Worm (Caenorhabditis elegans) whole organism, L3 larva: Measurements from ENCODE around the gene C49C3.21.
A peak's percentile ranks its signal among the peaks of the same experiment; 100 is the strongest.

Source experiments
- R02D3.7 ChIP-seq: fragments of 150-350 bp; optimal IDR thresholded peaks from 2 replicates; lab custom pipeline; 2014; ENCODE audit warnings: missing biosample characterization, missing genetic modification characterization
- ama-1 ChIP-seq: fragments of 150-350 bp; optimal IDR thresholded peaks from 2 replicates; lab custom pipeline; 2018
- ceh-28 ChIP-seq: fragments of 150-350 bp; optimal IDR thresholded peaks from 2 replicates; lab custom pipeline; 2014; ENCODE audit warnings: missing biosample characterization, missing genetic modification reagents, missing genetic modification characterization
- ceh-82 ChIP-seq: fragments of 150-350 bp; optimal IDR thresholded peaks from 2 replicates; lab custom pipeline; 2014; ENCODE audit warnings: missing biosample characterization, missing genetic modification characterization
- daf-12 ChIP-seq: fragments of 150-350 bp; optimal IDR thresholded peaks from 2 replicates; lab custom pipeline; 2014; ENCODE audit warnings: missing biosample characterization, missing genetic modification reagents, missing genetic modification characterization
- egl-27 ChIP-seq: sonication (generic microtip); optimal IDR thresholded peaks from 4 replicates; lab custom pipeline; 2017; ENCODE audit warnings: missing biosample characterization, missing genetic modification reagents, missing genetic modification characterization
- egl-5 ChIP-seq: fragments of 150-350 bp; optimal IDR thresholded peaks from 2 replicates; lab custom pipeline; 2017; ENCODE audit warnings: missing biosample characterization, missing genetic modification reagents, missing genetic modification characterization, inconsistent platforms
- elt-1 ChIP-seq: fragments of 150-350 bp; optimal IDR thresholded peaks from 2 replicates; lab custom pipeline; 2014; ENCODE audit warnings: missing biosample characterization, missing genetic modification characterization
- elt-2 ChIP-seq: sonication (generic microtip); optimal IDR thresholded peaks from 2 replicates; lab custom pipeline; 2016; ENCODE audit warnings: missing genetic modification reagents, mild to moderate bottlenecking, missing genetic modification characterization, missing compliant biosample characterization
- elt-3 ChIP-seq, 3 experiments: fragments of 150-350 bp in 1 of 3; sonication (generic microtip) in 2 of 3; optimal IDR thresholded peaks; 2 replicates in 2 of 3; 4 replicates in 1 of 3; lab custom pipeline; 2014 to 2017; ENCODE audit warnings: missing biosample characterization in 3 of 3, missing genetic modification characterization in 3 of 3
- eor-1 ChIP-seq, 2 experiments: fragments of 150-350 bp; optimal IDR thresholded peaks; 2 replicates each; lab custom pipeline; 2014 to 2018; ENCODE audit warnings: missing biosample characterization in 2 of 2, missing genetic modification characterization in 2 of 2
- fkh-2 ChIP-seq: fragments of 150-350 bp; optimal IDR thresholded peaks from 2 replicates; lab custom pipeline; 2014; ENCODE audit warnings: missing biosample characterization, missing genetic modification reagents, missing genetic modification characterization
- hmg-11 ChIP-seq: sonication (generic microtip); optimal IDR thresholded peaks from 2 replicates; lab custom pipeline; 2016; ENCODE audit warnings: missing genetic modification characterization, missing compliant biosample characterization
- jun-1 ChIP-seq: fragments of 150-350 bp; optimal IDR thresholded peaks from 2 replicates; lab custom pipeline; 2014; ENCODE audit warnings: missing biosample characterization, missing genetic modification reagents, missing genetic modification characterization
- lin-15B ChIP-seq: fragments of 150-350 bp; optimal IDR thresholded peaks from 2 replicates; lab custom pipeline; 2014; ENCODE audit warnings: missing biosample characterization, missing genetic modification characterization
- lin-39 ChIP-seq: fragments of 150-350 bp; optimal IDR thresholded peaks from 2 replicates; lab custom pipeline; 2018; ENCODE audit warnings: missing biosample characterization, missing genetic modification reagents, missing genetic modification characterization
- lsy-12 ChIP-seq: sonication (generic microtip); optimal IDR thresholded peaks from 2 replicates; lab custom pipeline; 2016; ENCODE audit warnings: mild to moderate bottlenecking, missing genetic modification characterization, missing compliant biosample characterization
- mml-1 ChIP-seq: fragments of 150-350 bp; sonication (generic microtip); optimal IDR thresholded peaks from 3 replicates; lab custom pipeline; 2014; ENCODE audit warnings: missing biosample characterization, missing genetic modification characterization
- nfya-1 ChIP-seq: sonication (generic microtip); optimal IDR thresholded peaks from 2 replicates; lab custom pipeline; 2017; ENCODE audit warnings: missing genetic modification characterization, mild to moderate bottlenecking, missing compliant biosample characterization, antibody characterized with exemption, moderate library complexity; ENCODE audit not compliant: insufficient read depth
- nhr-11 ChIP-seq: fragments of 150-350 bp; optimal IDR thresholded peaks from 2 replicates; lab custom pipeline; 2014; ENCODE audit warnings: missing biosample characterization, missing genetic modification characterization
- nhr-12 ChIP-seq: fragments of 150-350 bp; optimal IDR thresholded peaks from 2 replicates; lab custom pipeline; 2014; ENCODE audit warnings: missing biosample characterization, missing genetic modification characterization
- nhr-23 ChIP-seq: fragments of 150-350 bp; optimal IDR thresholded peaks from 2 replicates; lab custom pipeline; 2014; ENCODE audit warnings: missing biosample characterization, missing genetic modification reagents, missing genetic modification characterization
- nhr-25 ChIP-seq: sonication (generic microtip); optimal IDR thresholded peaks from 2 replicates; lab custom pipeline; 2017; ENCODE audit warnings: missing biosample characterization, missing genetic modification characterization
- nhr-28 ChIP-seq: fragments of 150-350 bp; optimal IDR thresholded peaks from 2 replicates; lab custom pipeline; 2014; ENCODE audit warnings: missing biosample characterization, missing genetic modification characterization
- nhr-43 ChIP-seq: sonication (generic microtip); optimal IDR thresholded peaks from 2 replicates; lab custom pipeline; 2016; ENCODE audit warnings: mild to moderate bottlenecking, missing genetic modification characterization, missing compliant biosample characterization; ENCODE audit not compliant: poor library complexity, severe bottlenecking
- nhr-67 ChIP-seq: fragments of 150-350 bp; optimal IDR thresholded peaks from 2 replicates; lab custom pipeline; 2014; ENCODE audit warnings: missing biosample characterization, missing genetic modification characterization
- nhr-76 ChIP-seq: fragments of 150-350 bp; sonication (generic microtip); optimal IDR thresholded peaks from 5 replicates; lab custom pipeline; 2014; ENCODE audit warnings: missing biosample characterization, missing genetic modification characterization
- pha-4 ChIP-seq: fragments of 150-350 bp; optimal IDR thresholded peaks from 2 replicates; lab custom pipeline; 2014; ENCODE audit warnings: missing biosample characterization, missing genetic modification reagents, missing genetic modification characterization
- pqm-1 ChIP-seq: fragments of 150-350 bp; optimal IDR thresholded peaks from 2 replicates; lab custom pipeline; 2017; ENCODE audit warnings: missing biosample characterization, missing genetic modification characterization, inconsistent platforms
- skn-1 ChIP-seq: fragments of 150-350 bp; optimal IDR thresholded peaks from 2 replicates; lab custom pipeline; 2014; ENCODE audit warnings: missing biosample characterization, missing genetic modification characterization
- snpc-4 ChIP-seq: fragments of 150-350 bp; optimal IDR thresholded peaks from 2 replicates; lab custom pipeline; 2014; ENCODE audit warnings: missing biosample characterization, missing genetic modification characterization
- tbx-2 ChIP-seq: sonication (generic microtip); optimal IDR thresholded peaks from 2 replicates; lab custom pipeline; 2016; ENCODE audit warnings: mild to moderate bottlenecking, missing genetic modification characterization, missing compliant biosample characterization
- unc-39 ChIP-seq: sonication (generic microtip); optimal IDR thresholded peaks from 4 replicates; lab custom pipeline; 2017; ENCODE audit warnings: missing biosample characterization, missing genetic modification characterization
- ztf-11 ChIP-seq: fragments of 150-350 bp; optimal IDR thresholded peaks from 2 replicates; lab custom pipeline; 2014; ENCODE audit warnings: missing biosample characterization, missing genetic modification characterization

The C49C3.21 gene

ce11 chrIV:17371469-17371868, 28.7 kb downstream of the C49C3.21 start, which contains the start of gene C30H6.5:
TSS of gene C30H6.5 (plus strand) at chrIV:17371769.
- TF ChIP-seq nhr-28 (tag; lab: Kevin White, UChicago) (no peak), pqm-1 (tag; lab: Kevin White, UChicago) (no peak), lsy-12 (no peak), nhr-11 (tag; lab: Kevin White, UChicago) (no peak), egl-27 (tag; lab: Kevin White, UChicago) (no peak), nhr-12 (tag; lab: Kevin White, UChicago) (no peak), lin-39 (tag; lab: Kevin White, UChicago) (no peak), elt-2 (tag; lab: Kevin White, UChicago) (no peak), nhr-25 (no peak), skn-1 (tag; lab: Kevin White, UChicago) (no peak), fkh-2 (tag; lab: Kevin White, UChicago) (no peak)

- no peak for TF ChIP-seq nhr-23
- no peak for TF ChIP-seq jun-1 (tag; lab: Kevin White, UChicago)
- no peak for TF ChIP-seq ceh-28
- TF ChIP-seq ceh-82 (tag; lab: Kevin White, UChicago), result no peak
- no peak for TF ChIP-seq nhr-76 (tag; lab: Kevin White, UChicago)
- TF ChIP-seq daf-12, result no peak
- TF ChIP-seq eor-1 (tag; optimal IDR thresholded peaks at IDR 0.05; lab: Kevin White, UChicago), result no peak
- peak; percentile 45 for TF ChIP-seq pqm-1 (tag; lab: Kevin White, UChicago)
- TF ChIP-seq elt-3 (tag; optimal IDR thresholded peaks at IDR 0.05; lab: Kevin White, UChicago), result no peak
- TF ChIP-seq pha-4 (tag; lab: Kevin White, UChicago), result peak; percentile 43
- no peak for TF ChIP-seq mml-1 (tag; lab: Kevin White, UChicago)
- no peak for TF ChIP-seq lsy-12
- TF ChIP-seq ztf-11 (tag; lab: Kevin White, UChicago), result no peak
- no peak for TF ChIP-seq tbx-2 (tag; lab: Kevin White, UChicago)
- no peak for TF ChIP-seq elt-1 (tag; lab: Kevin White, UChicago)
Observed at ce11 chrIV:17376127-17376526, 33.4 kb downstream of the C49C3.21 start, which contains the start of gene haf-1. TSS of gene haf-1 (plus strand) at chrIV:17376427.

ce11 chrIV:17380061-17380680, 37.4 kb downstream of the C49C3.21 start, which contains the start of the genes C30H6.9 and dlat-2:
TSS of gene C30H6.9 (minus strand) at chrIV:17380170.
TSS of gene dlat-2 (plus strand) at chrIV:17380626.
- peak; percentile 24 for TF ChIP-seq nfya-1 (tag; lab: Kevin White, UChicago)
- TF ChIP-seq elt-2 (tag; lab: Kevin White, UChicago), result peak; percentile 8
- peak; percentile 94 for TF ChIP-seq pha-4 (tag; lab: Kevin White, UChicago)
- peak; percentile 24 for TF ChIP-seq hmg-11 (tag; lab: Kevin White, UChicago)
- TF ChIP-seq snpc-4 (tag; lab: Kevin White, UChicago), result peak; percentile 43
- no peak for TF ChIP-seq daf-12
- peak; percentile 71 for TF ChIP-seq lin-15B
- no peak for TF ChIP-seq nhr-67 (tag; lab: Kevin White, UChicago)
- TF ChIP-seq nhr-11 (tag; lab: Kevin White, UChicago), result no peak

- no peak for TF ChIP-seq jun-1 (tag; lab: Kevin White, UChicago)
- no peak for TF ChIP-seq pha-4 (tag; lab: Kevin White, UChicago)
- TF ChIP-seq nhr-67 (tag; lab: Kevin White, UChicago), result no peak
- TF ChIP-seq fkh-2 (tag; lab: Kevin White, UChicago), result no peak
- no peak for TF ChIP-seq R02D3.7 (tag; lab: Kevin White, UChicago)
- TF ChIP-seq nhr-43 (tag; lab: Kevin White, UChicago), result no peak
- TF ChIP-seq nhr-76 (tag; lab: Kevin White, UChicago), result no peak
- TF ChIP-seq elt-3 (tag; optimal IDR thresholded peaks at IDR 0.05; lab: Kevin White, UChicago), result no peak
- TF ChIP-seq egl-5 (tag; lab: Kevin White, UChicago), result no peak
- TF ChIP-seq pqm-1 (tag; lab: Kevin White, UChicago), result no peak
- no peak for TF ChIP-seq unc-39 (tag; lab: Kevin White, UChicago)
- TF ChIP-seq mml-1 (tag; lab: Kevin White, UChicago), result no peak
- no peak for TF ChIP-seq ztf-11 (tag; lab: Kevin White, UChicago)
- no peak for TF ChIP-seq ama-1 (lab: Kevin White, UChicago)
Observed at ce11 chrIV:17382029-17382428, 39.3 kb downstream of the C49C3.21 start, which contains the start of gene C30H6.8. TSS of gene C30H6.8 (plus strand) at chrIV:17382329.
